Worm (Caenorhabditis elegans) whole organism, L1 larva: Measurements from ENCODE around the gene iff-2.

Source experiments
- C16A3.4 ChIP-seq: fragments of 150-350 bp; optimal IDR thresholded peaks from 2 replicates; lab custom pipeline; 2014; ENCODE audit warnings: missing biosample characterization, missing genetic modification characterization
- F16B12.6 ChIP-seq: fragments of 150-350 bp; optimal IDR thresholded peaks from 2 replicates; lab custom pipeline; 2014; ENCODE audit warnings: missing biosample characterization, missing genetic modification characterization
- ceh-82 ChIP-seq, 3 experiments: fragments of 150-350 bp in 1 of 3; sonication (generic microtip) in 2 of 3; optimal IDR thresholded peaks; 2 replicates each; lab custom pipeline; 2014 to 2017; ENCODE audit warnings: missing biosample characterization in 3 of 3, missing genetic modification characterization in 3 of 3
- jun-1 ChIP-seq: fragments of 150-350 bp; optimal IDR thresholded peaks from 2 replicates; lab custom pipeline; 2014; ENCODE audit warnings: missing biosample characterization, missing genetic modification reagents, missing genetic modification characterization
- lin-39 ChIP-seq: fragments of 150-350 bp; optimal IDR thresholded peaks from 2 replicates; lab custom pipeline; 2014; ENCODE audit warnings: missing biosample characterization, missing genetic modification reagents, missing genetic modification characterization
- mab-9 ChIP-seq: fragments of 200-800 bp; sonication (Bioruptor generic); IDR thresholded peaks from 2 replicates; pipeline ENCODE4 v1.3.6; 2022; ENCODE audit warnings: missing genetic modification reagents, missing genetic modification characterization, missing compliant biosample characterization
- mdl-1 ChIP-seq, 2 experiments: fragments of 150-350 bp; optimal IDR thresholded peaks; 2 replicates each; lab custom pipeline; 2014 to 2017; ENCODE audit warnings: missing biosample characterization in 2 of 2, missing genetic modification characterization in 2 of 2, inconsistent platforms in 1 of 2
- nhr-237 ChIP-seq: fragments of 150-350 bp; optimal IDR thresholded peaks from 2 replicates; lab custom pipeline; 2014; ENCODE audit warnings: missing biosample characterization, missing genetic modification characterization
- tbx-2 ChIP-seq: sonication (generic microtip); optimal IDR thresholded peaks from 2 replicates; lab custom pipeline; 2016; ENCODE audit warnings: missing genetic modification characterization, missing compliant biosample characterization
- unc-30 ChIP-seq: sonication (generic microtip); optimal IDR thresholded peaks from 2 replicates; lab custom pipeline; 2017; ENCODE audit warnings: missing biosample characterization, missing genetic modification characterization
- unc-62 ChIP-seq: fragments of 150-350 bp; optimal IDR thresholded peaks from 2 replicates; lab custom pipeline; 2014; ENCODE audit warnings: missing biosample characterization, missing genetic modification reagents, missing genetic modification characterization
- ztf-4 ChIP-seq: fragments of 150-350 bp; optimal IDR thresholded peaks from 2 replicates; lab custom pipeline; 2014; ENCODE audit warnings: missing biosample characterization, missing genetic modification characterization

- no peak for TF ChIP-seq F16B12.6
- TF ChIP-seq ceh-82 (tag; optimal IDR thresholded peaks at IDR 0.05; lab: Kevin White, UChicago): no peak
- no peak for TF ChIP-seq ztf-4 (tag; lab: Kevin White, UChicago)
- TF ChIP-seq mab-9: no peak
- no peak for TF ChIP-seq unc-62 (GFP tag; lab: Kevin White, UChicago)
- no peak for TF ChIP-seq mdl-1 (tag; optimal IDR thresholded peaks at IDR 0.05; lab: Kevin White, UChicago)
- no peak for TF ChIP-seq tbx-2 (tag; lab: Kevin White, UChicago)
- TF ChIP-seq lin-39 (tag; lab: Kevin White, UChicago): no peak
- no peak for TF ChIP-seq unc-30 (tag; lab: Kevin White, UChicago)
- no peak for TF ChIP-seq nhr-237 (tag; lab: Kevin White, UChicago)
- TF ChIP-seq jun-1 (tag; lab: Kevin White, UChicago): no peak
- TF ChIP-seq C16A3.4: no peak
Observed at ce11 chrII:8570977-8571376, 9.8 kb upstream of the iff-2 start, which contains the start of gene bcs-1.
